Fruit fly (Drosophila melanogaster): ENCODE results near the gene PKD.

DNA sequence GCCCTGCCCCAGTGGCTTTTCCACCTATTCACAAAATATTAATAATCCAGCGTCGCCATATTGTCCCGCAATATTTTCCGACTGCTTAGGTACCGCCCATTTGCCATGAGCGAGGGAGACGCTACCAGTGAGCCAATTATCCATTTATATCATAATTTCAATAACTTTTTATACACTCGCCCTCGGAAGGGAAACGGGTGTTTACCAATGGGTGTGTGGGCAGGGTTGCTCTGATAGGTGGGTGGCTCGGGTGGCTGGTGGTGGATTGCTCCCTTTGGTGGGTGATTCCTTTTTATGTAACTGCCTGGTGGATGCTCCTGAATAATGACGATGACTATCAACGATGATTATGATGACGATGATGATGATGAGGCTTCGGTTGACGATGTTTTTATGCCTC, 47.5 kb downstream of the PKD start:
- no peak for TF ChIP-seq CG8301 (tag; optimal IDR thresholded peaks at IDR 0.05)
- TF ChIP-seq fd96Ca (GFP tag; IDR thresholded peaks at IDR 0.05): no peak
- TF ChIP-seq D1 (tag; optimal IDR thresholded peaks at IDR 0.05): no peak
- TF ChIP-seq CG17806 (tag; optimal IDR thresholded peaks at IDR 0.05): no peak

Data from whole organism, pupa.